Worm (Caenorhabditis elegans): ENCODE measurements around the gene idi-1.
A peak's percentile ranks its signal among the peaks of the same experiment; 100 is the strongest.

Gene idi-1

ce11 chrIII:8043784-8044183 lies 47.7 kb upstream of the idi-1 start (continued):
- TF ChIP-seq nhr-25 (tag; optimal IDR thresholded peaks at IDR 0.05): peak; percentile 99

ce11 chrIII:8044187-8044586 lies 47.3 kb upstream of the idi-1 start, which contains the start of gene K12H4.5:
Gene K12H4.5, plus strand, starts transcription at chrIII:8044487.
- TF ChIP-seq sem-4 (tag; optimal IDR thresholded peaks at IDR 0.05) (no peak), nhr-23 (tag; optimal IDR thresholded peaks at IDR 0.05) (no peak), unc-39 (tag; optimal IDR thresholded peaks at IDR 0.05) (no peak), zag-1 (tag; optimal IDR thresholded peaks at IDR 0.05) (no peak), snpc-4 (tag; optimal IDR thresholded peaks at IDR 0.05) (no peak)

ce11 chrIII:8044717-8045116 lies 46.8 kb upstream of the idi-1 start, which contains the start of gene spcs-3:
Gene spcs-3, plus strand, starts transcription at chrIII:8045017.
- TF ChIP-seq lin-13 (GFP tag; optimal IDR thresholded peaks at IDR 0.05) (no peak), zag-1 (tag; optimal IDR thresholded peaks at IDR 0.05) (no peak), sma-9 (GFP tag; optimal IDR thresholded peaks at IDR 0.05) (no peak), sma-9 (tag; optimal IDR thresholded peaks at IDR 0.05) (no peak), nhr-237 (tag; optimal IDR thresholded peaks at IDR 0.05) (no peak), ztf-4 (tag; optimal IDR thresholded peaks at IDR 0.05) (no peak), elt-1 (tag; optimal IDR thresholded peaks at IDR 0.05) (no peak), nhr-21 (tag; optimal IDR thresholded peaks at IDR 0.05) (no peak), nhr-25 (tag; optimal IDR thresholded peaks at IDR 0.05) (no peak), gmeb-1 (tag; optimal IDR thresholded peaks at IDR 0.05) (no peak), R02D3.7 (tag; optimal IDR thresholded peaks at IDR 0.05) (no peak), ama-1 (optimal IDR thresholded peaks at IDR 0.05) (no peak), blmp-1 (tag; optimal IDR thresholded peaks at IDR 0.05; ENCODE audit: insufficient read depth) (no peak), unc-62 (GFP tag; optimal IDR thresholded peaks at IDR 0.05) (no peak), nhr-11 (tag; optimal IDR thresholded peaks at IDR 0.05) (no peak), F13H6.1 (tag; optimal IDR thresholded peaks at IDR 0.05) (no peak), egl-27 (tag; optimal IDR thresholded peaks at IDR 0.05) (no peak), lsy-2 (tag; optimal IDR thresholded peaks at IDR 0.05) (no peak)

- TF ChIP-seq egl-27 (tag; optimal IDR thresholded peaks at IDR 0.05) (no peak), ceh-16 (tag; optimal IDR thresholded peaks at IDR 0.05) (no peak), nhr-12 (tag; optimal IDR thresholded peaks at IDR 0.05) (no peak), C34F6.9 (tag; optimal IDR thresholded peaks at IDR 0.05) (no peak), fos-1 (tag; optimal IDR thresholded peaks at IDR 0.05) (no peak), aly-2 (tag; optimal IDR thresholded peaks at IDR 0.05) (no peak), alr-1 (tag; optimal IDR thresholded peaks at IDR 0.05) (no peak), zag-1 (tag; optimal IDR thresholded peaks at IDR 0.05) (no peak), ama-1 (optimal IDR thresholded peaks at IDR 0.05) (no peak), Y55F3AM.14 (GFP tag; optimal IDR thresholded peaks at IDR 0.05) (no peak), unc-62 (GFP tag; optimal IDR thresholded peaks at IDR 0.05) (no peak), lin-13 (GFP tag; optimal IDR thresholded peaks at IDR 0.05) (no peak)
Observed at ce11 chrIII:8045734-8046133, 45.8 kb upstream of the idi-1 start, which contains the start of gene K12H4.3. Gene K12H4.3, plus strand, starts transcription at chrIII:8046034.

- no peak for TF ChIP-seq lin-39 (tag; optimal IDR thresholded peaks at IDR 0.05)
Observed at ce11 chrIII:8047412-8047811, 44.1 kb upstream of the idi-1 start, which contains the start of gene K12H4.2. Gene K12H4.2, plus strand, starts transcription at chrIII:8047712.

ce11 chrIII:8050944-8051343 lies 40.6 kb upstream of the idi-1 start, which contains the start of gene K12H4.7:
Gene K12H4.7, minus strand, starts transcription at chrIII:8051081.
- TF ChIP-seq skn-1 (tag; optimal IDR thresholded peaks at IDR 0.05): peak; percentile 26
- TF ChIP-seq nhr-12 (tag; optimal IDR thresholded peaks at IDR 0.05): no peak
- TF ChIP-seq fos-1 (tag; optimal IDR thresholded peaks at IDR 0.05): peak; percentile 93
- TF ChIP-seq sma-9 (GFP tag; optimal IDR thresholded peaks at IDR 0.05): peak; percentile 1
- TF ChIP-seq sma-9 (tag; optimal IDR thresholded peaks at IDR 0.05): no peak
- TF ChIP-seq nhr-25 (tag; optimal IDR thresholded peaks at IDR 0.05): no peak
- TF ChIP-seq crh-2 (tag; optimal IDR thresholded peaks at IDR 0.05): peak; percentile 63
- no peak for TF ChIP-seq lin-39 (tag; optimal IDR thresholded peaks at IDR 0.05)
- no peak for TF ChIP-seq nhr-10 (tag; optimal IDR thresholded peaks at IDR 0.05)
